Worm (Caenorhabditis elegans): ENCODE measurements around the gene nlp-51.

ce11 chrII:11279971-11280370, 39.5 kb downstream of the nlp-51 start:
- TF ChIP-seq fkh-10 (GFP tag; optimal IDR thresholded peaks at IDR 0.05) (no peak), lsy-2 (tag; optimal IDR thresholded peaks at IDR 0.05) (peak; percentile 12 to 45), tbx-2 (tag; optimal IDR thresholded peaks at IDR 0.05) (peak; percentile 6), snu-23 (GFP tag; optimal IDR thresholded peaks at IDR 0.05) (no peak), lin-39 (tag; optimal IDR thresholded peaks at IDR 0.05) (no peak), mdl-1 (tag; optimal IDR thresholded peaks at IDR 0.05) (no peak), unc-130 (tag; optimal IDR thresholded peaks at IDR 0.05) (peak; percentile 32), nhr-11 (tag; optimal IDR thresholded peaks at IDR 0.05) (no peak), unc-62 (GFP tag; optimal IDR thresholded peaks at IDR 0.05) (no peak), skn-1 (tag; optimal IDR thresholded peaks at IDR 0.05) (no peak), ama-1 (optimal IDR thresholded peaks at IDR 0.05) (no peak)
